Fruit fly (Drosophila melanogaster) whole organism, embryonic: ENCODE data around the gene CG42656.

Source experiments
- Blimp-1 ChIP-seq: fragments of 200-800 bp; sonication (Bioruptor generic); optimal IDR thresholded peaks from 3 replicates; lab custom pipeline; 2018; ENCODE audit warnings: missing biosample characterization, missing genetic modification characterization, mild to moderate bottlenecking, moderate library complexity, missing genetic modification reagents
- C15 ChIP-seq: fragments of 200-800 bp; sonication (Bioruptor generic); IDR thresholded peaks from 3 replicates; pipeline ENCODE4 v1.3.6; 2022; ENCODE audit warnings: missing biosample characterization, missing genetic modification characterization
- CG10147 ChIP-seq: fragments of 200-800 bp; sonication (Bioruptor generic); optimal IDR thresholded peaks from 2 replicates; lab custom pipeline; 2019; ENCODE audit warnings: missing biosample characterization, mild to moderate bottlenecking, missing genetic modification characterization, moderate library complexity
- CG10431 ChIP-seq: fragments of 200-800 bp; sonication (Bioruptor generic); optimal IDR thresholded peaks from 3 replicates; lab custom pipeline; 2018; ENCODE audit warnings: missing biosample characterization, mild to moderate bottlenecking, missing genetic modification characterization
- CG10959 ChIP-seq: fragments of 200-800 bp; sonication (Bioruptor generic); IDR thresholded peaks from 2 replicates; pipeline ENCODE4 v1.3.6; 2022; ENCODE audit warnings: missing biosample characterization, missing genetic modification characterization
- CG11247 ChIP-seq: fragments of 200-800 bp; sonication (Bioruptor generic); IDR thresholded peaks from 2 replicates; pipeline ENCODE4 v1.3.6; 2022; ENCODE audit warnings: missing biosample characterization, missing genetic modification characterization
- CG13775 ChIP-seq: fragments of 200-800 bp; sonication (Bioruptor generic); optimal IDR thresholded peaks from 3 replicates; lab custom pipeline; 2017; ENCODE audit warnings: missing biosample characterization, mild to moderate bottlenecking, missing genetic modification characterization
- CG15696 ChIP-seq: fragments of 200-800 bp; sonication (Bioruptor generic); optimal IDR thresholded peaks from 2 replicates; lab custom pipeline; 2019; ENCODE audit warnings: missing biosample characterization, mild to moderate bottlenecking, missing genetic modification characterization, moderate library complexity
- CG2199 ChIP-seq: fragments of 200-800 bp; sonication (Bioruptor generic); IDR thresholded peaks from 3 replicates; pipeline ENCODE4 v1.3.6; 2022; ENCODE audit warnings: missing biosample characterization, missing genetic modification characterization
- CG2875 ChIP-seq: fragments of 200-800 bp; sonication (Bioruptor generic); optimal IDR thresholded peaks from 2 replicates; lab custom pipeline; 2017; ENCODE audit warnings: missing biosample characterization, mild to moderate bottlenecking, missing genetic modification characterization, missing genetic modification reagents
- CG32767 ChIP-seq: fragments of 200-800 bp; sonication (Bioruptor generic); IDR thresholded peaks from 2 replicates; pipeline ENCODE4 v1.3.6; 2022; ENCODE audit warnings: missing biosample characterization, missing genetic modification characterization
- CG32772 ChIP-seq: fragments of 200-800 bp; sonication (Bioruptor generic); IDR thresholded peaks from 2 replicates; pipeline ENCODE4 v1.3.6; 2022; ENCODE audit warnings: missing biosample characterization, missing genetic modification characterization
- CG6175 ChIP-seq: fragments of 200-800 bp; sonication (Bioruptor generic); IDR thresholded peaks from 3 replicates; pipeline ENCODE4 v1.3.6; 2022; ENCODE audit warnings: missing biosample characterization, missing genetic modification characterization
- CG6791 ChIP-seq: fragments of 200-800 bp; sonication (Bioruptor generic); IDR thresholded peaks from 3 replicates; pipeline ENCODE4 v1.3.6; 2022; ENCODE audit warnings: missing biosample characterization, missing genetic modification characterization; ENCODE audit not compliant: partially characterized antibody
- CG8089 ChIP-seq: fragments of 200-800 bp; sonication (Bioruptor generic); optimal IDR thresholded peaks from 3 replicates; lab custom pipeline; 2016; ENCODE audit warnings: missing biosample characterization, missing genetic modification characterization
- CG8944 ChIP-seq: fragments of 200-800 bp; sonication (Bioruptor generic); optimal IDR thresholded peaks from 3 replicates; lab custom pipeline; 2016; ENCODE audit warnings: missing biosample characterization, missing genetic modification characterization
- CoRest ChIP-seq: fragments of 200-800 bp; sonication (Bioruptor generic); optimal IDR thresholded peaks from 3 replicates; lab custom pipeline; 2018; ENCODE audit warnings: missing biosample characterization, mild to moderate bottlenecking, missing genetic modification characterization, moderate library complexity
- Dek ChIP-seq: fragments of 200-800 bp; sonication (Bioruptor generic); optimal IDR thresholded peaks from 3 replicates; lab custom pipeline; 2019; ENCODE audit warnings: missing biosample characterization, mild to moderate bottlenecking, missing genetic modification characterization, moderate library complexity
- Doc2 ChIP-seq: fragments of 200-800 bp; sonication (Bioruptor generic); IDR thresholded peaks from 2 replicates; pipeline ENCODE4 v1.3.6; 2022; ENCODE audit warnings: missing biosample characterization, missing genetic modification characterization
- Dref ChIP-seq: fragments of 200-800 bp; sonication (Bioruptor generic); IDR thresholded peaks from 2 replicates; pipeline ENCODE4 v1.3.6; 2022; ENCODE audit warnings: missing biosample characterization, missing genetic modification characterization
- HLHmδ ChIP-seq: fragments of 200-800 bp; sonication (Bioruptor generic); optimal IDR thresholded peaks from 2 replicates; lab custom pipeline; 2018; ENCODE audit warnings: missing biosample characterization, mild to moderate bottlenecking, missing genetic modification characterization, moderate library complexity
- Hey ChIP-seq: fragments of 200-800 bp; sonication (Bioruptor generic); optimal IDR thresholded peaks from 3 replicates; lab custom pipeline; 2018; ENCODE audit warnings: missing biosample characterization, mild to moderate bottlenecking, missing genetic modification characterization
- Jarid2 ChIP-seq: fragments of 200-800 bp; sonication (Bioruptor generic); optimal IDR thresholded peaks from 3 replicates; lab custom pipeline; 2017; ENCODE audit warnings: mild to moderate bottlenecking, missing biosample characterization, missing genetic modification reagents, missing genetic modification characterization
- Mad ChIP-seq: fragments of 200-800 bp; sonication (Bioruptor generic); optimal IDR thresholded peaks from 2 replicates; lab custom pipeline; 2016; ENCODE audit warnings: missing biosample characterization, missing genetic modification characterization
- Taf1 ChIP-seq: fragments of 200-800 bp; sonication (Bioruptor generic); IDR thresholded peaks from 2 replicates; pipeline ENCODE4 v1.3.6; 2022; ENCODE audit warnings: missing biosample characterization, missing genetic modification characterization
- ab ChIP-seq: fragments of 200-800 bp; sonication (Bioruptor generic); optimal IDR thresholded peaks from 2 replicates; lab custom pipeline; 2016; ENCODE audit warnings: missing biosample characterization, missing genetic modification characterization
- az2 ChIP-seq: fragments of 200-800 bp; sonication (Bioruptor generic); optimal IDR thresholded peaks from 3 replicates; lab custom pipeline; 2016; ENCODE audit warnings: missing biosample characterization, missing genetic modification characterization
- bowl ChIP-seq: fragments of 200-800 bp; sonication (Bioruptor generic); IDR thresholded peaks from 2 replicates; pipeline ENCODE4 v1.3.6; 2022; ENCODE audit warnings: missing biosample characterization, missing genetic modification characterization
- bsh ChIP-seq, 2 experiments: fragments of 200-800 bp; sonication (Bioruptor generic); optimal IDR thresholded peaks; 2 replicates each; lab custom pipeline; 2017 to 2018; ENCODE audit warnings: mild to moderate bottlenecking in 2 of 2, missing biosample characterization in 2 of 2, missing genetic modification characterization in 2 of 2, moderate library complexity in 1 of 2
- btn ChIP-seq: fragments of 200-800 bp; sonication (Bioruptor generic); optimal IDR thresholded peaks from 2 replicates; lab custom pipeline; 2016; ENCODE audit warnings: missing biosample characterization, missing genetic modification characterization
- cas ChIP-seq: fragments of 200-800 bp; sonication (Bioruptor generic); IDR thresholded peaks from 2 replicates; pipeline ENCODE4 v1.3.6; 2022; ENCODE audit warnings: missing biosample characterization, missing genetic modification characterization
- chm ChIP-seq: fragments of 200-800 bp; sonication (Bioruptor generic); IDR thresholded peaks from 2 replicates; pipeline ENCODE4 v1.3.6; 2022; ENCODE audit warnings: missing biosample characterization, missing genetic modification characterization
- ems ChIP-seq: fragments of 200-800 bp; sonication (Bioruptor generic); optimal IDR thresholded peaks from 3 replicates; lab custom pipeline; 2016; ENCODE audit warnings: missing biosample characterization, missing genetic modification characterization
- gcm ChIP-seq: fragments of 200-800 bp; sonication (Bioruptor generic); optimal IDR thresholded peaks from 2 replicates; lab custom pipeline; 2019; ENCODE audit warnings: missing biosample characterization, mild to moderate bottlenecking, missing genetic modification characterization, moderate library complexity
- grn ChIP-seq: fragments of 200-800 bp; sonication (Bioruptor generic); optimal IDR thresholded peaks from 3 replicates; lab custom pipeline; 2017; ENCODE audit warnings: missing biosample characterization, missing genetic modification characterization
- inv ChIP-seq: fragments of 200-800 bp; sonication (Bioruptor generic); IDR thresholded peaks from 2 replicates; pipeline ENCODE4 v1.3.6; 2022; ENCODE audit warnings: missing biosample characterization, missing genetic modification characterization; ENCODE audit not compliant: partially characterized antibody
- kah ChIP-seq: fragments of 200-800 bp; sonication (Bioruptor generic); optimal IDR thresholded peaks from 2 replicates; lab custom pipeline; 2018; ENCODE audit warnings: missing biosample characterization, mild to moderate bottlenecking, missing genetic modification characterization
- knrl ChIP-seq: fragments of 200-800 bp; sonication (Bioruptor generic); IDR thresholded peaks from 3 replicates; pipeline ENCODE4 v1.3.6; 2022; ENCODE audit warnings: missing biosample characterization, missing genetic modification characterization; ENCODE audit not compliant: partially characterized antibody
- lbe ChIP-seq: fragments of 200-800 bp; sonication (Bioruptor generic); optimal IDR thresholded peaks from 2 replicates; lab custom pipeline; 2016; ENCODE audit warnings: missing biosample characterization, mild to moderate bottlenecking, missing genetic modification characterization
- lov ChIP-seq, 2 experiments: fragments of 200-800 bp in 1 of 2; fragments of >200 bp in 1 of 2; sonication (Bioruptor generic) in 1 of 2; IDR thresholded peaks in 1 of 2; optimal IDR thresholded peaks in 1 of 2; 2 replicates in 1 of 2; 3 replicates in 1 of 2; pipeline versions ENCODE4 v1.3.6 to Lab custom; 2017 to 2022; ENCODE audit warnings: missing biosample characterization in 1 of 2, missing genetic modification characterization in 1 of 2
- nau ChIP-seq: fragments of 200-800 bp; sonication (Bioruptor generic); optimal IDR thresholded peaks from 3 replicates; lab custom pipeline; 2017; ENCODE audit warnings: missing biosample characterization, mild to moderate bottlenecking, missing genetic modification characterization, missing genetic modification reagents
- nom ChIP-seq: fragments of 200-800 bp; sonication (Bioruptor generic); optimal IDR thresholded peaks from 2 replicates; lab custom pipeline; 2017; ENCODE audit warnings: missing biosample characterization, missing genetic modification characterization, mild to moderate bottlenecking, moderate library complexity, missing genetic modification reagents
- prd ChIP-seq, 3 experiments: fragments of >200 bp in 2 of 3; fragments of 200-800 bp in 1 of 3; sonication (Bioruptor generic) in 1 of 3; optimal IDR thresholded peaks in 2 of 3; IDR thresholded peaks in 1 of 3; 2 replicates in 2 of 3; 3 replicates in 1 of 3; pipeline versions ENCODE4 v1.3.6 to Lab custom; 2017 to 2022; ENCODE audit warnings: missing biosample characterization in 1 of 3, missing genetic modification characterization in 1 of 3
- seq ChIP-seq: fragments of 200-800 bp; sonication (Bioruptor generic); IDR thresholded peaks from 2 replicates; pipeline ENCODE4 v1.3.6; 2022; ENCODE audit warnings: missing biosample characterization, missing genetic modification characterization
- shn ChIP-seq: fragments of 200-800 bp; sonication (Bioruptor generic); optimal IDR thresholded peaks from 3 replicates; lab custom pipeline; 2016; ENCODE audit warnings: missing biosample characterization, missing genetic modification characterization
- stwl ChIP-seq: fragments of 200-800 bp; sonication (Bioruptor generic); optimal IDR thresholded peaks from 3 replicates; lab custom pipeline; 2018; ENCODE audit warnings: missing biosample characterization, mild to moderate bottlenecking, missing genetic modification characterization, moderate library complexity
- tup ChIP-seq: fragments of 200-800 bp; sonication (Bioruptor generic); optimal IDR thresholded peaks from 2 replicates; lab custom pipeline; 2016; ENCODE audit warnings: missing biosample characterization, mild to moderate bottlenecking, missing genetic modification characterization, moderate library complexity
- unc-4 ChIP-seq: fragments of 200-800 bp; sonication (Bioruptor generic); IDR thresholded peaks from 2 replicates; pipeline ENCODE4 v1.3.6; 2022; ENCODE audit warnings: missing biosample characterization, missing genetic modification characterization; ENCODE audit not compliant: partially characterized antibody

CG42656 gene

dm6 chr3R:7506314-7506988 is 13.4 kb upstream of the CG42656 start (continued):
- TF ChIP-seq ems (GFP tag; lab: Kevin White, UChicago) (peak; percentile 87), Dek (tag; lab: Kevin White, UChicago) (peak; percentile 83), lov (optimal IDR thresholded peaks at IDR 0.05; lab: Kevin White, UChicago) (no peak), lov (GFP tag; IDR thresholded peaks at IDR 0.05; lab: Robert Waterston, UW) (no peak), Mad (GFP tag; lab: Kevin White, UChicago) (peak; percentile 79), CG2199 (GFP tag; lab: Robert Waterston, UW) (no peak), Dref (peak; percentile 30; the same call in 1 of the 2 replicates), nom (GFP tag; lab: Kevin White, UChicago) (no peak), HLHmδ (GFP tag; lab: Kevin White, UChicago) (no peak), C15 (GFP tag; lab: Robert Waterston, UW) (peak; percentile 77), bowl (GFP tag; lab: Robert Waterston, UW) (0 out of 2 replicates have a peak, but pooled peaks have one; percentile 49), Jarid2 (GFP tag; lab: Kevin White, UChicago) (peak; percentile 40), shn (peak; percentile 79), CoRest (tag; lab: Kevin White, UChicago) (peak; percentile 86), CG13775 (GFP tag; lab: Kevin White, UChicago) (peak; percentile 81), CG6175 (GFP tag; lab: Robert Waterston, UW) (peak; percentile 85), CG32767 (GFP tag; lab: Robert Waterston, UW) (peak; percentile 38; the same call in 1 of the 2 replicates), CG2875 (no peak), prd (optimal IDR thresholded peaks at IDR 0.05; lab: Kevin White, UChicago) (no peak), prd (GFP tag; IDR thresholded peaks at IDR 0.05; lab: Robert Waterston, UW) (peak; percentile 84), CG10147 (GFP tag; lab: Kevin White, UChicago) (peak; percentile 92), chm (GFP tag; lab: Robert Waterston, UW) (no peak), CG32772 (GFP tag; lab: Robert Waterston, UW) (peak; percentile 59; the same call in 1 of the 2 replicates), cas (GFP tag; lab: Robert Waterston, UW) (peak; percentile 76), CG10959 (GFP tag; lab: Robert Waterston, UW) (no peak), Doc2 (GFP tag; lab: Robert Waterston, UW) (0 out of 2 replicates have a peak, but pooled peaks have one; percentile 36), CG11247 (GFP tag; lab: Robert Waterston, UW) (peak; percentile 88), unc-4 (GFP tag; lab: Robert Waterston, UW) (no peak), tup (peak; percentile 79), btn (GFP tag; lab: Kevin White, UChicago) (no peak), Blimp-1 (GFP tag; lab: Kevin White, UChicago) (no peak), CG6791 (no peak), Hey (tag; lab: Kevin White, UChicago) (peak; percentile 3), bsh (GFP tag; optimal IDR thresholded peaks at IDR 0.05; lab: Kevin White, UChicago) (no peak), grn (peak; percentile 23), Taf1 (GFP tag; lab: Robert Waterston, UW) (peak; percentile 84), knrl (no peak), CG8089 (peak; percentile 55), kah (no peak), az2 (GFP tag; lab: Kevin White, UChicago) (peak; percentile 65), inv (GFP tag; lab: Robert Waterston, UW) (no peak), ab (GFP tag; lab: Kevin White, UChicago) (peak; percentile 78), nau (GFP tag; lab: Kevin White, UChicago) (peak; percentile 69), gcm (no peak), CG8944 (GFP tag; lab: Kevin White, UChicago) (peak; percentile 77), CG15696 (tag; lab: Kevin White, UChicago) (peak; percentile 27), seq (GFP tag; lab: Robert Waterston, UW) (peak; percentile 80), stwl (tag; lab: Kevin White, UChicago) (no peak), CG10431 (GFP tag; lab: Kevin White, UChicago) (no peak), lbe (GFP tag; lab: Kevin White, UChicago) (no peak)
